Worm (Caenorhabditis elegans) whole organism, early embryonic: ENCODE measurements around the gene C17B7.15.
"Not testable (repeated sequence)": the region's sequence is repeated elsewhere in the genome, so short reads cannot be mapped to it uniquely, and the experiment has no call there.

ENCODE experiments used
- B0310.2 ChIP-seq: sonication (generic microtip); optimal IDR thresholded peaks from 2 replicates; lab custom pipeline; 2016; ENCODE audit warnings: mild to moderate bottlenecking, missing genetic modification characterization, missing compliant biosample characterization
- aly-1 ChIP-seq: sonication (generic microtip); optimal IDR thresholded peaks from 2 replicates; lab custom pipeline; 2016; ENCODE audit warnings: missing genetic modification characterization, missing compliant biosample characterization
- ama-1 ChIP-seq: fragments of 150-350 bp; optimal IDR thresholded peaks from 2 replicates; lab custom pipeline; 2014
- ceh-13 ChIP-seq: fragments of 200-800 bp; sonication (Bioruptor generic); optimal IDR thresholded peaks from 2 replicates; lab custom pipeline; 2018; ENCODE audit warnings: mild to moderate bottlenecking, missing genetic modification characterization, missing compliant biosample characterization
- flt-1 ChIP-seq: fragments of 200-800 bp; sonication (Bioruptor generic); IDR thresholded peaks from 2 replicates; pipeline ENCODE4 v1.3.6; 2022; ENCODE audit warnings: missing genetic modification characterization, missing compliant biosample characterization
- pes-1 ChIP-seq: fragments of 200-800 bp; sonication (Bioruptor generic); IDR thresholded peaks from 2 replicates; pipeline ENCODE4 v1.3.6; 2022; ENCODE audit warnings: missing genetic modification reagents, missing genetic modification characterization, missing compliant biosample characterization
- scrt-1 ChIP-seq: fragments of 200-800 bp; sonication (Bioruptor generic); IDR thresholded peaks from 2 replicates; pipeline ENCODE4 v1.3.6; 2022; ENCODE audit warnings: missing genetic modification characterization, missing compliant biosample characterization
- tbx-11 ChIP-seq: fragments of 200-800 bp; sonication (Bioruptor generic); IDR thresholded peaks from 2 replicates; pipeline ENCODE4 v1.3.6; 2022; ENCODE audit warnings: missing genetic modification characterization, missing compliant biosample characterization
- tra-4 ChIP-seq: sonication (generic microtip); optimal IDR thresholded peaks from 2 replicates; lab custom pipeline; 2017; ENCODE audit warnings: missing genetic modification characterization, missing compliant biosample characterization

- TF ChIP-seq ceh-13; ama-1 (lab: Kevin White, UChicago); aly-1 (tag; lab: Kevin White, UChicago); tra-4 (tag; lab: Kevin White, UChicago); flt-1 (GFP tag; lab: Robert Waterston, UW); B0310.2 (tag; lab: Kevin White, UChicago); pes-1; scrt-1 (GFP tag; lab: Robert Waterston, UW); tbx-11 (GFP tag; lab: Robert Waterston, UW): not testable (repeated sequence)
Observed at ce11 chrV:3367773-3368172, 17.8 kb downstream of the C17B7.15 start, which contains the start of gene C04E12.2.
